Fruit fly (Drosophila melanogaster) S2 (cell line): Measurements from ENCODE around the gene Npc2a.

Experiments
- CG8478 ChIP-seq: fragments of >200 bp; optimal IDR thresholded peaks from 2 replicates; lab custom pipeline; 2018
- CTCF ChIP-seq, 2 experiments: fragments of >200 bp; optimal IDR thresholded peaks; 2 replicates each; lab custom pipeline; 2018

Gene Npc2a

dm6 chr2L:2010335-2011061, 22.4 kb downstream of the Npc2a start:
- TF ChIP-seq CTCF (optimal IDR thresholded peaks at IDR 0.05; lab: Kevin White, UChicago) (no peak), CG8478 (lab: Kevin White, UChicago) (no peak)

dm6 chr2L:2011430-2011829, 23.3 kb downstream of the Npc2a start:
- TF ChIP-seq CG8478 (lab: Kevin White, UChicago) (no peak), CTCF (optimal IDR thresholded peaks at IDR 0.05; lab: Kevin White, UChicago) (no peak)

- no peak for TF ChIP-seq CG8478 (lab: Kevin White, UChicago)
- no peak for TF ChIP-seq CTCF (optimal IDR thresholded peaks at IDR 0.05; lab: Kevin White, UChicago)
These were observed 25.0 kb downstream of the Npc2a start for dm6 chr2L:2013057-2013456.

dm6 chr2L:2013836-2014434, 25.8 kb downstream of the Npc2a start:
- TF ChIP-seq CTCF (optimal IDR thresholded peaks at IDR 0.05; lab: Kevin White, UChicago), result no peak
- TF ChIP-seq CG8478 (lab: Kevin White, UChicago), result no peak

dm6 chr2L:2015204-2015603, 27.1 kb downstream of the Npc2a start:
- TF ChIP-seq CG8478 (lab: Kevin White, UChicago) (no peak), CTCF (optimal IDR thresholded peaks at IDR 0.05; lab: Kevin White, UChicago) (no peak)

- TF ChIP-seq CTCF (optimal IDR thresholded peaks at IDR 0.05; lab: Kevin White, UChicago) (no peak), CG8478 (lab: Kevin White, UChicago) (no peak)
These were observed 34.7 kb downstream of the Npc2a start for dm6 chr2L:2022823-2023222.

dm6 chr2L:2031522-2031921, 43.4 kb downstream of the Npc2a start:
- no peak for TF ChIP-seq CG8478 (lab: Kevin White, UChicago)
- TF ChIP-seq CTCF (optimal IDR thresholded peaks at IDR 0.05; lab: Kevin White, UChicago), result no peak

- TF ChIP-seq CG8478 (lab: Kevin White, UChicago), result no peak
- TF ChIP-seq CTCF (optimal IDR thresholded peaks at IDR 0.05; lab: Kevin White, UChicago), result no peak
These were observed 44.0 kb downstream of the Npc2a start for dm6 chr2L:2032076-2032475.

- no peak for TF ChIP-seq CTCF (optimal IDR thresholded peaks at IDR 0.05; lab: Kevin White, UChicago)
- no peak for TF ChIP-seq CG8478 (lab: Kevin White, UChicago)
These were observed 47.9 kb downstream of the Npc2a start, which contains the start of gene CG42296 for dm6 chr2L:2035941-2036340. Gene CG42296, minus strand, starts transcription at chr2L:2036041.

- TF ChIP-seq CTCF (optimal IDR thresholded peaks at IDR 0.05; lab: Kevin White, UChicago) (no peak), CG8478 (lab: Kevin White, UChicago) (no peak)
These were observed 49.1 kb downstream of the Npc2a start, which contains the start of gene lectin-22C for dm6 chr2L:2037165-2037550. Gene lectin-22C, minus strand, starts transcription at chr2L:2037265.

dm6 chr2L:2037551-2038252, 49.6 kb downstream of the Npc2a start:
- no peak for TF ChIP-seq CG8478 (lab: Kevin White, UChicago)
- TF ChIP-seq CTCF (optimal IDR thresholded peaks at IDR 0.05; lab: Kevin White, UChicago), result peak; percentile 63 to 68
